Worm (Caenorhabditis elegans) whole organism, mixed stage, embryonic: ENCODE results near the gene sulp-5.

ENCODE experiments used
- M03D4.4 ChIP-seq: sonication (generic microtip); optimal IDR thresholded peaks from 2 replicates; lab custom pipeline; 2017; ENCODE audit warnings: mild to moderate bottlenecking, missing genetic modification characterization, missing compliant biosample characterization
- bed-3 ChIP-seq: fragments of 200-800 bp; sonication (Bioruptor generic); optimal IDR thresholded peaks from 3 replicates; lab custom pipeline; 2018; ENCODE audit warnings: mild to moderate bottlenecking, missing genetic modification characterization, moderate library complexity, missing compliant biosample characterization
- ceh-43 ChIP-seq: fragments of 200-800 bp; sonication (Bioruptor generic); optimal IDR thresholded peaks from 2 replicates; lab custom pipeline; 2018; ENCODE audit warnings: mild to moderate bottlenecking, missing genetic modification characterization, moderate library complexity, missing compliant biosample characterization
- ceh-83 ChIP-seq: fragments of 200-800 bp; sonication (Bioruptor generic); optimal IDR thresholded peaks from 2 replicates; lab custom pipeline; 2018; ENCODE audit warnings: mild to moderate bottlenecking, missing genetic modification characterization, missing compliant biosample characterization
- ces-1 ChIP-seq: fragments of 150-350 bp; optimal IDR thresholded peaks from 2 replicates; lab custom pipeline; 2014; ENCODE audit warnings: missing biosample characterization, missing genetic modification reagents, missing genetic modification characterization
- drap-1 ChIP-seq: fragments of 200-800 bp; sonication (Bioruptor generic); optimal IDR thresholded peaks from 3 replicates; lab custom pipeline; 2018; ENCODE audit warnings: mild to moderate bottlenecking, missing genetic modification characterization, missing compliant biosample characterization
- elt-1 ChIP-seq: sonication (generic microtip); optimal IDR thresholded peaks from 2 replicates; lab custom pipeline; 2017; ENCODE audit warnings: missing genetic modification characterization, mild to moderate bottlenecking, missing compliant biosample characterization, antibody characterized with exemption, moderate library complexity, borderline replicate concordance; ENCODE audit not compliant: insufficient read depth
- elt-3 ChIP-seq: fragments of 150-350 bp; optimal IDR thresholded peaks from 2 replicates; lab custom pipeline; 2014; ENCODE audit warnings: missing biosample characterization, missing genetic modification characterization
- ham-2 ChIP-seq: fragments of 200-800 bp; sonication (Bioruptor generic); optimal IDR thresholded peaks from 2 replicates; lab custom pipeline; 2018; ENCODE audit warnings: mild to moderate bottlenecking, missing genetic modification characterization, missing compliant biosample characterization
- hlh-1 ChIP-seq: fragments of 150-350 bp; optimal IDR thresholded peaks from 2 replicates; lab custom pipeline; 2014; ENCODE audit warnings: missing biosample characterization, missing genetic modification reagents, missing genetic modification characterization
- lin-13 ChIP-seq: fragments of 150-350 bp; optimal IDR thresholded peaks from 2 replicates; lab custom pipeline; 2014; ENCODE audit warnings: missing biosample characterization, missing genetic modification characterization
- lin-32 ChIP-seq: fragments of 200-800 bp; sonication (Bioruptor generic); optimal IDR thresholded peaks from 2 replicates; lab custom pipeline; 2018; ENCODE audit warnings: mild to moderate bottlenecking, missing genetic modification characterization, missing compliant biosample characterization
- lsy-2 ChIP-seq: fragments of 150-350 bp; optimal IDR thresholded peaks from 2 replicates; lab custom pipeline; 2014; ENCODE audit warnings: missing biosample characterization, missing genetic modification characterization
- mab-5 ChIP-seq: fragments of 150-350 bp; optimal IDR thresholded peaks from 2 replicates; lab custom pipeline; 2014; ENCODE audit warnings: missing biosample characterization, missing genetic modification characterization
- mep-1 ChIP-seq: fragments of 150-350 bp; optimal IDR thresholded peaks from 2 replicates; lab custom pipeline; 2017; ENCODE audit warnings: missing biosample characterization, missing genetic modification reagents, missing genetic modification characterization, inconsistent platforms
- mls-2 ChIP-seq: sonication (generic microtip); optimal IDR thresholded peaks from 2 replicates; lab custom pipeline; 2016; ENCODE audit warnings: mild to moderate bottlenecking, missing genetic modification characterization, moderate library complexity, missing compliant biosample characterization
- nhr-2 ChIP-seq: fragments of 150-350 bp; optimal IDR thresholded peaks from 2 replicates; lab custom pipeline; 2014; ENCODE audit warnings: missing biosample characterization, missing genetic modification characterization
- nhr-237 ChIP-seq: fragments of 150-350 bp; optimal IDR thresholded peaks from 2 replicates; lab custom pipeline; 2014; ENCODE audit warnings: missing biosample characterization, missing genetic modification characterization
- nhr-28 ChIP-seq: fragments of 150-350 bp; optimal IDR thresholded peaks from 2 replicates; lab custom pipeline; 2014; ENCODE audit warnings: missing biosample characterization, missing genetic modification characterization
- pha-4 ChIP-seq: fragments of 150-350 bp; optimal IDR thresholded peaks from 2 replicates; lab custom pipeline; 2018; ENCODE audit warnings: missing biosample characterization, missing genetic modification reagents, missing genetic modification characterization
- snpc-4 ChIP-seq: fragments of 150-350 bp; optimal IDR thresholded peaks from 2 replicates; lab custom pipeline; 2014; ENCODE audit warnings: missing biosample characterization, missing genetic modification characterization
- sptf-1 ChIP-seq: sonication (generic microtip); optimal IDR thresholded peaks from 2 replicates; lab custom pipeline; 2017; ENCODE audit warnings: mild to moderate bottlenecking, missing genetic modification characterization, moderate library complexity, missing compliant biosample characterization
- unc-120 ChIP-seq: sonication (generic microtip); optimal IDR thresholded peaks from 2 replicates; lab custom pipeline; 2017; ENCODE audit warnings: missing genetic modification characterization, missing compliant biosample characterization; ENCODE audit not compliant: poor library complexity, severe bottlenecking
- unc-39 ChIP-seq: fragments of 150-350 bp; optimal IDR thresholded peaks from 2 replicates; lab custom pipeline; 2014; ENCODE audit warnings: missing biosample characterization, missing genetic modification characterization
- unc-62 ChIP-seq: fragments of 150-350 bp; optimal IDR thresholded peaks from 2 replicates; lab custom pipeline; 2014; ENCODE audit warnings: missing biosample characterization, missing genetic modification reagents, missing genetic modification characterization
- zip-8 ChIP-seq: fragments of 150-350 bp; optimal IDR thresholded peaks from 2 replicates; lab custom pipeline; 2014; ENCODE audit warnings: missing biosample characterization, missing genetic modification characterization
- ztf-11 ChIP-seq: fragments of 150-350 bp; optimal IDR thresholded peaks from 2 replicates; lab custom pipeline; 2014; ENCODE audit warnings: missing biosample characterization, missing genetic modification characterization

Gene sulp-5

ce11 chrV:11854905-11855304 is 24.9 kb upstream of the sulp-5 start:
- TF ChIP-seq ces-1 (GFP tag; lab: Kevin White, UChicago) (peak; percentile 95), lsy-2 (tag; lab: Kevin White, UChicago) (no peak)

DNA sequence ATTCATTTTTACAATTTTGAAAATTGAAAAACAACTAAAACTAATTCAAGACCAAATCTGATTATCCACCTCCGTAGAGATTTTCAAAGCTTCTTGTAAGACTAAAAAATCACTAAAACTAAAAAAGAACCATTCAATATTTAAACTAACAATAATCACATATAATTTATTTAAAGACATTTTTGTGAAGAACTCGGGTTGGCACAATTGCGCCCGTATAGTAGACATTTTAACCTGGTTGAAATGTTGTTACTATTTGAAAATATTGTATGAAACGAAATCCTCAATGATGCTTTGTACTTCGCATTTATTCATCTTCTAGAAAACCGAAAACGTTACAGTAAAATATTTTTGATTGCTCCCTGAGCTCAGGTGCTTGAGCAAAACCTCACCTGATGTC is 23.8 kb upstream of the sulp-5 start:
- TF ChIP-seq mab-5 (no peak), mls-2 (tag; lab: Kevin White, UChicago) (no peak), unc-39 (tag; lab: Kevin White, UChicago) (no peak), nhr-28 (tag; lab: Kevin White, UChicago) (no peak), lin-13 (tag; lab: Kevin White, UChicago) (no peak), ztf-11 (no peak), sptf-1 (tag; lab: Kevin White, UChicago) (no peak), drap-1 (GFP tag; lab: Kevin White, UChicago) (no peak), lsy-2 (tag; lab: Kevin White, UChicago) (no peak), lin-32 (no peak), unc-62 (GFP tag; lab: Kevin White, UChicago) (no peak), elt-1 (tag; lab: Kevin White, UChicago) (no peak), ceh-83 (GFP tag; lab: Kevin White, UChicago) (no peak), nhr-2 (tag; lab: Kevin White, UChicago) (no peak), nhr-237 (tag; lab: Kevin White, UChicago) (no peak), ham-2 (no peak), pha-4 (no peak), ceh-43 (GFP tag; lab: Kevin White, UChicago) (no peak), zip-8 (tag; lab: Kevin White, UChicago) (no peak), bed-3 (GFP tag; lab: Kevin White, UChicago) (no peak)

ce11 chrV:11857756-11858155 is 22.1 kb upstream of the sulp-5 start:
- TF ChIP-seq lin-13 (tag; lab: Kevin White, UChicago) (no peak), M03D4.4 (tag; lab: Kevin White, UChicago) (no peak), lsy-2 (tag; lab: Kevin White, UChicago) (no peak), ceh-43 (GFP tag; lab: Kevin White, UChicago) (no peak), bed-3 (GFP tag; lab: Kevin White, UChicago) (no peak), unc-62 (GFP tag; lab: Kevin White, UChicago) (no peak), ham-2 (no peak), nhr-237 (tag; lab: Kevin White, UChicago) (no peak), mls-2 (tag; lab: Kevin White, UChicago) (no peak), drap-1 (GFP tag; lab: Kevin White, UChicago) (no peak), pha-4 (no peak)

DNA sequence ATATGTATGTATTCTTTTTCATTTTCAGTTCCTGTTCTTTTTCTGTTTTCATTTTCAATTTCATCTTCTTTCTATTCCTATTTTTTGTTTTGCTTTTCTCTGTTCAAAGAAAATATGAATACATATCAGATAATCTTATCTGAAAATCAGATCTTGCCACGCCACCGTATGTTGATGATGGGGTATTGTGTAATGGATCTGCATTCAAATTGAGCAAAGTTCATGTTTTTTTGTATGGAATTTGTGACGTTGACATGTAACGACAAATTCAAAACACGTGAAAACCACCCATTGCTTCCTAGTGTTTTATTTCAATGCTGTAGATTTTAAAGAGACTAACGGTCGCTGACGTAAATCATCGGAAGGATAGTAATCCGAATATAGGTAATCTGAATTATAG is 21.5 kb upstream of the sulp-5 start:
- TF ChIP-seq unc-120 (tag; lab: Kevin White, UChicago) (no peak), elt-1 (tag; lab: Kevin White, UChicago) (peak; percentile 77)

- no peak for TF ChIP-seq sptf-1 (tag; lab: Kevin White, UChicago)
- no peak for TF ChIP-seq nhr-2 (tag; lab: Kevin White, UChicago)
- no peak for TF ChIP-seq ces-1 (GFP tag; lab: Kevin White, UChicago)
- TF ChIP-seq nhr-28 (tag; lab: Kevin White, UChicago), result no peak
- TF ChIP-seq snpc-4 (tag; lab: Kevin White, UChicago), result no peak
- TF ChIP-seq lin-13 (tag; lab: Kevin White, UChicago), result no peak
- TF ChIP-seq zip-8 (tag; lab: Kevin White, UChicago), result no peak
- no peak for TF ChIP-seq hlh-1 (tag; lab: Kevin White, UChicago)
- TF ChIP-seq ztf-11, result no peak
- TF ChIP-seq elt-1 (tag; lab: Kevin White, UChicago), result no peak
- TF ChIP-seq mep-1 (tag; lab: Kevin White, UChicago), result no peak
- TF ChIP-seq ham-2, result no peak
- TF ChIP-seq elt-3 (tag; lab: Kevin White, UChicago), result no peak
- TF ChIP-seq drap-1 (GFP tag; lab: Kevin White, UChicago), result no peak
- TF ChIP-seq nhr-237 (tag; lab: Kevin White, UChicago), result no peak
- TF ChIP-seq M03D4.4 (tag; lab: Kevin White, UChicago), result no peak
Observed at ce11 chrV:11859082-11859858, 20.6 kb upstream of the sulp-5 start.
